Worm (Caenorhabditis elegans) whole organism, L2 larva: Measurements from ENCODE around the gene Y39A1A.21.
"Not testable (repeated sequence)": the region's sequence is repeated elsewhere in the genome, so short reads cannot be mapped to it uniquely, and the experiment has no call there.

Source experiments
- C34F6.9 ChIP-seq: fragments of 150-350 bp; optimal IDR thresholded peaks from 2 replicates; lab custom pipeline; 2014; ENCODE audit warnings: missing biosample characterization, missing genetic modification characterization
- F13H6.1 ChIP-seq: sonication (generic microtip); optimal IDR thresholded peaks from 2 replicates; lab custom pipeline; 2016; ENCODE audit warnings: missing genetic modification characterization, missing compliant biosample characterization
- R02D3.7 ChIP-seq: fragments of 150-350 bp; optimal IDR thresholded peaks from 2 replicates; lab custom pipeline; 2014; ENCODE audit warnings: missing biosample characterization, missing genetic modification characterization
- Y55F3AM.14 ChIP-seq: fragments of 200-800 bp; sonication (Bioruptor generic); optimal IDR thresholded peaks from 2 replicates; lab custom pipeline; 2018; ENCODE audit warnings: mild to moderate bottlenecking, missing genetic modification characterization, missing compliant biosample characterization
- ZK546.5 ChIP-seq: sonication (generic microtip); optimal IDR thresholded peaks from 2 replicates; lab custom pipeline; 2017; ENCODE audit warnings: missing biosample characterization, missing genetic modification characterization
- aly-2 ChIP-seq: fragments of 150-350 bp; optimal IDR thresholded peaks from 2 replicates; lab custom pipeline; 2014; ENCODE audit warnings: missing biosample characterization, missing genetic modification characterization
- ama-1 ChIP-seq: fragments of 150-350 bp; optimal IDR thresholded peaks from 2 replicates; lab custom pipeline; 2018; ENCODE audit warnings: inconsistent platforms
- ceh-16 ChIP-seq: fragments of 150-350 bp; optimal IDR thresholded peaks from 2 replicates; lab custom pipeline; 2014; ENCODE audit warnings: missing biosample characterization, missing genetic modification characterization
- ceh-82 ChIP-seq: fragments of 150-350 bp; optimal IDR thresholded peaks from 2 replicates; lab custom pipeline; 2014; ENCODE audit warnings: missing biosample characterization, missing genetic modification characterization
- crh-2 ChIP-seq: sonication (generic microtip); optimal IDR thresholded peaks from 2 replicates; lab custom pipeline; 2017; ENCODE audit warnings: missing biosample characterization, missing genetic modification characterization
- dmd-4 ChIP-seq: sonication (generic microtip); optimal IDR thresholded peaks from 2 replicates; lab custom pipeline; 2017; ENCODE audit warnings: missing biosample characterization, missing genetic modification characterization
- egl-27 ChIP-seq: sonication (generic microtip); optimal IDR thresholded peaks from 3 replicates; lab custom pipeline; 2017; ENCODE audit warnings: missing biosample characterization, missing genetic modification reagents, missing genetic modification characterization
- elt-1 ChIP-seq: fragments of 150-350 bp; optimal IDR thresholded peaks from 2 replicates; lab custom pipeline; 2014; ENCODE audit warnings: missing biosample characterization, missing genetic modification characterization
- elt-3 ChIP-seq: sonication (generic microtip); optimal IDR thresholded peaks from 2 replicates; lab custom pipeline; 2017; ENCODE audit warnings: missing biosample characterization, missing genetic modification characterization
- fos-1 ChIP-seq: fragments of 150-350 bp; optimal IDR thresholded peaks from 2 replicates; lab custom pipeline; 2014; ENCODE audit warnings: missing biosample characterization, missing genetic modification characterization
- gmeb-1 ChIP-seq: fragments of 150-350 bp; optimal IDR thresholded peaks from 2 replicates; lab custom pipeline; 2014; ENCODE audit warnings: missing biosample characterization, missing genetic modification characterization
- lin-11 ChIP-seq: fragments of 150-350 bp; sonication (generic microtip); optimal IDR thresholded peaks from 2 replicates; lab custom pipeline; 2014; ENCODE audit warnings: missing biosample characterization, missing genetic modification characterization, inconsistent platforms, mixed read lengths
- lin-13 ChIP-seq: fragments of 150-350 bp; optimal IDR thresholded peaks from 2 replicates; lab custom pipeline; 2014; ENCODE audit warnings: missing biosample characterization, missing genetic modification reagents, missing genetic modification characterization
- lin-39 ChIP-seq: fragments of 150-350 bp; optimal IDR thresholded peaks from 2 replicates; lab custom pipeline; 2014; ENCODE audit warnings: missing biosample characterization, missing genetic modification reagents, missing genetic modification characterization
- lsy-2 ChIP-seq, 2 experiments: fragments of 150-350 bp in 1 of 2; sonication (generic microtip) in 1 of 2; optimal IDR thresholded peaks; 2 replicates each; lab custom pipeline; 2014 to 2017; ENCODE audit warnings: missing biosample characterization in 2 of 2, missing genetic modification characterization in 2 of 2
- mab-5 ChIP-seq: fragments of 150-350 bp; optimal IDR thresholded peaks from 2 replicates; lab custom pipeline; 2014; ENCODE audit warnings: missing biosample characterization, missing genetic modification characterization
- mbf-1 ChIP-seq: sonication (generic microtip); optimal IDR thresholded peaks from 2 replicates; lab custom pipeline; 2017; ENCODE audit warnings: missing biosample characterization, missing genetic modification characterization
- mdl-1 ChIP-seq, 2 experiments: fragments of 150-350 bp in 1 of 2; sonication (generic microtip) in 1 of 2; optimal IDR thresholded peaks; 2 replicates each; lab custom pipeline; 2017; ENCODE audit warnings: missing biosample characterization in 2 of 2, missing genetic modification characterization in 2 of 2
- nhr-10 ChIP-seq: sonication (generic microtip); optimal IDR thresholded peaks from 2 replicates; lab custom pipeline; 2017; ENCODE audit warnings: missing biosample characterization, missing genetic modification characterization
- nhr-11 ChIP-seq: fragments of 150-350 bp; optimal IDR thresholded peaks from 2 replicates; lab custom pipeline; 2014; ENCODE audit warnings: missing biosample characterization, missing genetic modification characterization
- nhr-12 ChIP-seq: fragments of 150-350 bp; optimal IDR thresholded peaks from 2 replicates; lab custom pipeline; 2014; ENCODE audit warnings: missing biosample characterization, missing genetic modification characterization
- nhr-129 ChIP-seq: fragments of 150-350 bp; optimal IDR thresholded peaks from 2 replicates; lab custom pipeline; 2014; ENCODE audit warnings: missing biosample characterization, missing genetic modification characterization
- nhr-21 ChIP-seq: fragments of 150-350 bp; optimal IDR thresholded peaks from 2 replicates; lab custom pipeline; 2014; ENCODE audit warnings: missing biosample characterization, missing genetic modification characterization
- nhr-25 ChIP-seq: fragments of 150-350 bp; sonication (generic microtip); optimal IDR thresholded peaks from 3 replicates; lab custom pipeline; 2014; ENCODE audit warnings: missing biosample characterization, missing genetic modification characterization
- nhr-6 ChIP-seq: fragments of 150-350 bp; optimal IDR thresholded peaks from 2 replicates; lab custom pipeline; 2014; ENCODE audit warnings: missing biosample characterization, missing genetic modification characterization
- nhr-77 ChIP-seq: fragments of 150-350 bp; optimal IDR thresholded peaks from 2 replicates; lab custom pipeline; 2014; ENCODE audit warnings: missing biosample characterization, missing genetic modification characterization
- sem-4 ChIP-seq: fragments of 150-350 bp; optimal IDR thresholded peaks from 2 replicates; lab custom pipeline; 2014; ENCODE audit warnings: missing biosample characterization, missing genetic modification reagents, missing genetic modification characterization
- sma-3 ChIP-seq: sonication (generic microtip); optimal IDR thresholded peaks from 2 replicates; lab custom pipeline; 2016; ENCODE audit warnings: missing genetic modification reagents, missing genetic modification characterization, missing compliant biosample characterization
- snpc-4 ChIP-seq: fragments of 150-350 bp; optimal IDR thresholded peaks from 2 replicates; lab custom pipeline; 2014; ENCODE audit warnings: missing biosample characterization, missing genetic modification characterization
- unc-39 ChIP-seq: fragments of 150-350 bp; optimal IDR thresholded peaks from 2 replicates; lab custom pipeline; 2014; ENCODE audit warnings: missing biosample characterization, missing genetic modification characterization
- unc-55 ChIP-seq: fragments of 150-350 bp; sonication (generic microtip); optimal IDR thresholded peaks from 3 replicates; lab custom pipeline; 2014; ENCODE audit warnings: missing biosample characterization, missing genetic modification reagents, missing genetic modification characterization
- unc-62 ChIP-seq: fragments of 150-350 bp; optimal IDR thresholded peaks from 2 replicates; lab custom pipeline; 2014; ENCODE audit warnings: missing biosample characterization, missing genetic modification reagents, missing genetic modification characterization
- zag-1 ChIP-seq: fragments of 150-350 bp; optimal IDR thresholded peaks from 2 replicates; lab custom pipeline; 2014; ENCODE audit warnings: missing biosample characterization, missing genetic modification characterization
- ztf-1 ChIP-seq: fragments of 200-800 bp; sonication (Bioruptor generic); conservative IDR thresholded peaks from 2 replicates; pipeline ENCODE4 v1.3.6; 2022; ENCODE audit warnings: missing genetic modification characterization, missing compliant biosample characterization
- ztf-11 ChIP-seq: sonication (generic microtip); optimal IDR thresholded peaks from 2 replicates; lab custom pipeline; 2017; ENCODE audit warnings: missing biosample characterization, missing genetic modification characterization

Y39A1A.21 gene

DNA sequence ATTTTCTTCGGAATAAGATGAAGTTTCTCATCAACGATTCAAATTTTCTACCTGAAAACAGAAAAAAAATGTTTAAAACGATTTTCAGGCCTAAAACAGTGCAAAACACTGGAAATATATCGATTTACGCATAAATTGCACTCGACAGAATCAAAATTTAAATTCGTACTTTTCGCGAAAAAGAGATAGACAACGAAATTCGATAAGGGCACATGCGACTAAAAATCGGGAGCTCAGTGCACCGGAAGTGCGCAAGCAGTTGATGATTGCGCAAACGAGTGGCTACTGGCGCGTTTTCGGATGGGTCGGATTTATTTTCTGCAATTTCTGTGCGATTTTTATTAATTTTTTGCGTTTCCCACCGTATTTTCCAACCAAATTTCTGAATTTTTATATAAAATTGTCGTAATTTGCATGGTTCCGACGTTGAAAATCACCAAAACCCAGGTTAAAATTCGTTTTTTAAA, at the start of gene Y39A1A.21, which contains the start of gene Y39A1A.22:
Gene Y39A1A.21, minus strand, starts transcription at position 51 of the 467 bp plus-strand sequence.
Gene Y39A1A.22, minus strand, starts transcription at position 57 of the 467 bp plus-strand sequence.
- TF ChIP-seq sem-4 (tag; lab: Kevin White, UChicago) (no peak), C34F6.9 (peak; percentile 95), nhr-129 (peak; percentile 62), egl-27 (tag; lab: Kevin White, UChicago) (peak; percentile 29), nhr-10 (tag; lab: Kevin White, UChicago) (no peak), ama-1 (lab: Kevin White, UChicago) (no peak), crh-2 (peak; percentile 80), dmd-4 (tag; lab: Kevin White, UChicago) (peak; percentile 10), nhr-21 (tag; lab: Kevin White, UChicago) (peak; percentile 62), elt-1 (no peak), gmeb-1 (peak; percentile 85), sma-3 (GFP tag; lab: Kevin White, UChicago) (peak; percentile 71), Y55F3AM.14 (GFP tag; lab: Kevin White, UChicago) (no peak), ceh-82 (tag; lab: Kevin White, UChicago) (peak; percentile 41), zag-1 (tag; lab: Kevin White, UChicago) (peak; percentile 34), lin-11 (peak; percentile 41), nhr-25 (tag; lab: Kevin White, UChicago) (peak; percentile 67), R02D3.7 (tag; lab: Kevin White, UChicago) (peak; percentile 46), lin-13 (GFP tag; lab: Kevin White, UChicago) (peak; percentile 78), nhr-6 (tag; lab: Kevin White, UChicago) (peak; percentile 41), mdl-1 (tag; optimal IDR thresholded peaks at IDR 0.05; lab: Kevin White, UChicago) (peak in 1 of 2 experiments; percentile 12), unc-55 (GFP tag; lab: Kevin White, UChicago) (peak; percentile 88), lsy-2 (tag; optimal IDR thresholded peaks at IDR 0.05; lab: Kevin White, UChicago) (peak; percentile 84 to 90), mab-5 (tag; lab: Kevin White, UChicago) (peak; percentile 59), fos-1 (tag; lab: Kevin White, UChicago) (peak; percentile 74), F13H6.1 (tag; lab: Kevin White, UChicago) (peak; percentile 78), snpc-4 (no peak)

DNA sequence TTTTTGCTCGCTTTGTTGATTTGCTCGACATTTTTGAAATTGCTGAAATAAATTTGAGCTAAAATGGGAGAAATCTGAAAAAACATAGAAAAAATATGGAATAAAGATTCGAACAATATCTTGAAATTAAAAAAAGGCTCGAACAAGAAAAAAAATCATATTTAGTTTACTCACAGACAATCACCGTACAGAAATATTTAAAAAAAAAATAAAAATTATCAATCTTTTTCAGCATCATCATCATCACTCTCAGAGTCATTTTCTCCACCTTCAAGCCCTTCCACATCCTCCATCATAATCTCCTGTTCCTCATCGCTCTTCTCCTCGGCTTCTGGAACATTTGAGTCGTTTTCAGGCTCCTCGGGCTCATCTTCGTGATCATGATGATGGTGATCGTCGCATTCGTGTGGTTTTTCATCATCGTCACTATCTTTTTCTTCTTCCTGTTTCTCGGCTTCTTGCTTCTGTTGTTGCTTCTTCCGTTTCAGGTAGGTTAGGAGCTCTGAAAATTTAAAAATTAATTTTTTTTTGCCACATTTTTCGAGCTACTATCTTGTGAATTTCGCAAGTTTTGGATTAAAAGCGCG, 48.8 kb upstream of the Y39A1A.21 start, which contains the start of gene hpl-2:
Gene hpl-2, minus strand, starts transcription at position 51 of the 587 bp plus-strand sequence.
- TF ChIP-seq ceh-16 (no peak), gmeb-1 (no peak), nhr-10 (tag; lab: Kevin White, UChicago) (no peak), aly-2 (no peak), unc-62 (GFP tag; lab: Kevin White, UChicago) (no peak), unc-55 (GFP tag; lab: Kevin White, UChicago) (no peak), C34F6.9 (no peak), nhr-25 (tag; lab: Kevin White, UChicago) (no peak)

DNA sequence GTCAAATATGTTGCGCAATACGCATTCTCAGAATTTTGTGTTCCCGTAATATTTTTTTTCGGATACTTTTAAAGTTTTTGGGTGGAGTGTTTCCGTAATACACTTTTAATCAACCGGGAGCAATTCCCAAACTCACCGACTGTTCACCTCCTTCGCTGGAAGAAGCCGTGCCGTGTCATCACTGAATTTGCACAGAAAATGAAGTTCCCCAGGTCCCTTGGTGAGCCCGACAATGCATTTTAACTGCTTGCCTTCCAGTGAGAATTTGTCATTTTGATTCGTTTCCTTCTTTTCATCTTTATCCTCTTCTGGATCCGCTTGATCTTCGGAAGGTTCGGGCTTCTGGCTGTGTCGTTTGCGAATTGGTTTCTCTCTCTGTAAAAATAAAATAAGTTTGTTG, 47.6 kb upstream of the Y39A1A.21 start:
- no peak for TF ChIP-seq crh-2
- peak; percentile 66 for TF ChIP-seq gmeb-1
- TF ChIP-seq, all 48 proteins: peak for 1

DNA sequence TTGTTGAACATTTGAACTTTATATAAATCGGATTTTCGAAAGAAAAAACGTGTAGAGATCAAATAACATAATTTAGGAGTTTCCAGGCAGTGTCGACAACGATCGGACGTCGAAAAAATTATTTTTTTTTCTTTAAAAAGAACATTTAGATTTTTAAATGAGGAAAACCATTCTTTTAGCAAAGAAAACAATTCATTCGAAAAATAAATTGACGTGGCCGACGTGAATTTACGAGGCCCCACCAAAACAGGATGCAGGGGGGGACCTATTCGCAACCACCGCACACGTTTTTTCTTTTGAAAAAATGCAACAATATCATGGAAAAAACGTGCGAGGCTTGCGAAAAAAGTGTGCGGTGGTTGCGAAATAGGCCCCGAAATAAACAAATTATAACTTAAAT, 43.2 kb upstream of the Y39A1A.21 start, which contains the start of gene enu-3.6:
Gene enu-3.6, plus strand, starts transcription at position 392 of the 400 bp plus-strand sequence.
- TF ChIP-seq fos-1 (tag; lab: Kevin White, UChicago); lin-13 (GFP tag; lab: Kevin White, UChicago); mab-5 (tag; lab: Kevin White, UChicago): not testable (repeated sequence)
- TF ChIP-seq, all 48 proteins: peak for 0; not testable (repeated sequence) for 48

ce11 chrIII:10747620-10748479, 41.0 kb upstream of the Y39A1A.21 start, which contains the start of the genes ran-1 and dkc-1:
Gene ran-1 (minus strand): TSS chrIII:10747728.
Gene dkc-1 (plus strand): TSS chrIII:10748429.
- TF ChIP-seq ceh-82 (tag; lab: Kevin White, UChicago) (no peak), nhr-6 (tag; lab: Kevin White, UChicago) (no peak), lin-13 (GFP tag; lab: Kevin White, UChicago) (peak; percentile 75), nhr-21 (tag; lab: Kevin White, UChicago) (peak; percentile 48), elt-1 (no peak), unc-62 (GFP tag; lab: Kevin White, UChicago) (no peak), ceh-16 (peak; percentile 5), nhr-11 (no peak), mbf-1 (no peak), R02D3.7 (tag; lab: Kevin White, UChicago) (no peak), lin-39 (no peak), ZK546.5 (tag; lab: Kevin White, UChicago) (no peak), gmeb-1 (peak; percentile 67), nhr-77 (tag; lab: Kevin White, UChicago) (no peak), ztf-11 (tag; lab: Kevin White, UChicago) (no peak), nhr-25 (tag; lab: Kevin White, UChicago) (peak; percentile 77), aly-2 (no peak), zag-1 (tag; lab: Kevin White, UChicago) (no peak), mdl-1 (tag; optimal IDR thresholded peaks at IDR 0.05; lab: Kevin White, UChicago) (peak in 1 of 2 experiments; percentile 20), ztf-1 (no peak), elt-3 (no peak), snpc-4 (no peak), unc-39 (tag; lab: Kevin White, UChicago) (no peak), sma-3 (GFP tag; lab: Kevin White, UChicago) (peak; percentile 10), nhr-12 (tag; lab: Kevin White, UChicago) (no peak)
